Worm (Caenorhabditis elegans) whole organism, young adult: ENCODE measurements around the gene srsx-40.

Experiments
- C17E4.6 ChIP-seq: fragments of 200-800 bp; sonication (Bioruptor generic); IDR thresholded peaks from 2 replicates; pipeline ENCODE4 v1.3.6; 2022; ENCODE audit warnings: missing genetic modification reagents, missing genetic modification characterization, missing compliant biosample characterization
- D2030.7 ChIP-seq: fragments of 200-800 bp; sonication (Bioruptor generic); IDR thresholded peaks from 2 replicates; pipeline ENCODE4 v1.3.6; 2022; ENCODE audit warnings: missing genetic modification reagents, missing genetic modification characterization, missing compliant biosample characterization
- F23B12.7 ChIP-seq: sonication (generic microtip); optimal IDR thresholded peaks from 2 replicates; lab custom pipeline; 2017; ENCODE audit warnings: missing genetic modification characterization, mild to moderate bottlenecking, missing compliant biosample characterization, antibody characterized with exemption, moderate library complexity; ENCODE audit not compliant: insufficient read depth
- F33H1.4 ChIP-seq: fragments of 200-800 bp; sonication (Bioruptor generic); IDR thresholded peaks from 2 replicates; pipeline ENCODE4 v1.3.6; 2022; ENCODE audit warnings: missing genetic modification reagents, missing genetic modification characterization, missing compliant biosample characterization
- F37B4.10 ChIP-seq: fragments of 200-800 bp; sonication (Bioruptor generic); IDR thresholded peaks from 2 replicates; pipeline ENCODE4 v1.3.6; 2022; ENCODE audit warnings: missing genetic modification characterization, missing compliant biosample characterization
- F52B5.7 ChIP-seq: sonication (generic microtip); optimal IDR thresholded peaks from 2 replicates; lab custom pipeline; 2016; ENCODE audit warnings: mild to moderate bottlenecking, missing genetic modification characterization, missing compliant biosample characterization
- F57C9.4 ChIP-seq: sonication (generic microtip); optimal IDR thresholded peaks from 2 replicates; lab custom pipeline; 2017; ENCODE audit warnings: mild to moderate bottlenecking, missing genetic modification characterization, missing compliant biosample characterization
- K11D2.4 ChIP-seq: fragments of 200-800 bp; sonication (Bioruptor generic); IDR thresholded peaks from 2 replicates; pipeline ENCODE4 v1.3.6; 2022; ENCODE audit warnings: missing genetic modification reagents, missing genetic modification characterization, missing compliant biosample characterization
- T26A5.8 ChIP-seq: sonication (generic microtip); optimal IDR thresholded peaks from 2 replicates; lab custom pipeline; 2016; ENCODE audit warnings: missing genetic modification characterization, missing compliant biosample characterization
- Y53G8AR.9 ChIP-seq: fragments of 200-800 bp; sonication (Bioruptor generic); conservative IDR thresholded peaks from 2 replicates; pipeline ENCODE4 v1.3.6; 2022; ENCODE audit warnings: missing genetic modification reagents, missing genetic modification characterization, missing compliant biosample characterization
- Y67H2A.10 ChIP-seq: fragments of 200-800 bp; sonication (Bioruptor generic); conservative IDR thresholded peaks from 2 replicates; pipeline ENCODE4 v1.3.6; 2022; ENCODE audit warnings: missing genetic modification reagents, missing genetic modification characterization, missing compliant biosample characterization
- attf-5 ChIP-seq: fragments of 200-800 bp; sonication (Bioruptor generic); optimal IDR thresholded peaks from 2 replicates; lab custom pipeline; 2018; ENCODE audit warnings: mild to moderate bottlenecking, missing genetic modification characterization, missing compliant biosample characterization
- cebp-2 ChIP-seq: fragments of 200-800 bp; sonication (Bioruptor generic); IDR thresholded peaks from 2 replicates; pipeline ENCODE4 v1.3.6; 2022; ENCODE audit warnings: missing genetic modification characterization, missing compliant biosample characterization
- ceh-58 ChIP-seq: fragments of 200-800 bp; sonication (Bioruptor generic); IDR thresholded peaks from 2 replicates; pipeline ENCODE4 v1.3.6; 2022; ENCODE audit warnings: missing genetic modification characterization, missing compliant biosample characterization
- chd-7 ChIP-seq: sonication (generic microtip); optimal IDR thresholded peaks from 2 replicates; lab custom pipeline; 2016; ENCODE audit warnings: mild to moderate bottlenecking, missing genetic modification characterization, moderate library complexity, missing compliant biosample characterization
- efl-1 ChIP-seq: fragments of 150-350 bp; optimal IDR thresholded peaks from 2 replicates; lab custom pipeline; 2014; ENCODE audit warnings: missing biosample characterization, missing genetic modification reagents, missing genetic modification characterization
- egl-18 ChIP-seq: fragments of 200-800 bp; sonication (Bioruptor generic); IDR thresholded peaks from 2 replicates; pipeline ENCODE4 v1.3.6; 2022; ENCODE audit warnings: missing genetic modification reagents, missing genetic modification characterization, missing compliant biosample characterization
- egrh-3 ChIP-seq: fragments of 200-800 bp; sonication (Bioruptor generic); IDR thresholded peaks from 2 replicates; pipeline ENCODE4 v1.3.6; 2022; ENCODE audit warnings: missing genetic modification reagents, missing genetic modification characterization, missing compliant biosample characterization
- ets-4 ChIP-seq: fragments of 200-800 bp; sonication (Bioruptor generic); optimal IDR thresholded peaks from 2 replicates; lab custom pipeline; 2018; ENCODE audit warnings: mild to moderate bottlenecking, missing genetic modification characterization, missing compliant biosample characterization
- gei-17 ChIP-seq: fragments of 200-800 bp; sonication (Bioruptor generic); optimal IDR thresholded peaks from 2 replicates; lab custom pipeline; 2018; ENCODE audit warnings: mild to moderate bottlenecking, missing genetic modification characterization, missing compliant biosample characterization
- hsf-1 ChIP-seq: fragments of 200-800 bp; sonication (Bioruptor generic); IDR thresholded peaks from 2 replicates; pipeline ENCODE4 v1.3.6; 2022; ENCODE audit warnings: missing genetic modification reagents, missing genetic modification characterization, missing compliant biosample characterization
- lag-1 ChIP-seq: fragments of 200-800 bp; sonication (Bioruptor generic); IDR thresholded peaks from 2 replicates; pipeline ENCODE4 v1.3.6; 2022; ENCODE audit warnings: missing genetic modification reagents, missing genetic modification characterization, missing compliant biosample characterization
- let-526 ChIP-seq: fragments of 200-800 bp; sonication (Bioruptor generic); IDR thresholded peaks from 2 replicates; pipeline ENCODE4 v1.3.6; 2022; ENCODE audit warnings: missing genetic modification reagents, missing genetic modification characterization, missing compliant biosample characterization
- let-607 ChIP-seq, 2 experiments: fragments of 200-800 bp in 1 of 2; sonication (Bioruptor generic) in 1 of 2; sonication (generic microtip) in 1 of 2; optimal IDR thresholded peaks; 2 replicates each; lab custom pipeline; 2016 to 2018; ENCODE audit warnings: mild to moderate bottlenecking in 2 of 2, missing compliant biosample characterization in 2 of 2, missing genetic modification characterization in 2 of 2, moderate library complexity in 2 of 2, missing genotype in 1 of 2
- lin-26 ChIP-seq: fragments of 200-800 bp; sonication (Bioruptor generic); IDR thresholded peaks from 2 replicates; pipeline ENCODE4 v1.3.6; 2022; ENCODE audit warnings: missing genetic modification reagents, missing genetic modification characterization, missing compliant biosample characterization
- lin-35 ChIP-seq, 3 experiments: fragments of 150-350 bp in 2 of 3; sonication (generic microtip) in 1 of 3; optimal IDR thresholded peaks; 2 replicates each; lab custom pipeline; 2014 to 2018; ENCODE audit warnings: missing biosample characterization in 3 of 3, missing genetic modification characterization in 3 of 3, missing genetic modification reagents in 3 of 3
- lin-54 ChIP-seq: fragments of 200-800 bp; sonication (Bioruptor generic); optimal IDR thresholded peaks from 2 replicates; lab custom pipeline; 2018; ENCODE audit warnings: mild to moderate bottlenecking, missing genetic modification characterization, missing compliant biosample characterization
- lsl-1 ChIP-seq: fragments of 200-800 bp; sonication (Bioruptor generic); optimal IDR thresholded peaks from 2 replicates; lab custom pipeline; 2018; ENCODE audit warnings: mild to moderate bottlenecking, missing genetic modification characterization, moderate library complexity, missing compliant biosample characterization
- lsy-27 ChIP-seq: sonication (generic microtip); optimal IDR thresholded peaks from 2 replicates; lab custom pipeline; 2017; ENCODE audit warnings: missing genetic modification characterization, mild to moderate bottlenecking, missing compliant biosample characterization, antibody characterized with exemption, missing genotype, borderline replicate concordance; ENCODE audit not compliant: insufficient read depth
- mxl-1 ChIP-seq: sonication (generic microtip); optimal IDR thresholded peaks from 2 replicates; lab custom pipeline; 2016; ENCODE audit warnings: missing genetic modification characterization, missing compliant biosample characterization
- nfya-1 ChIP-seq: sonication (generic microtip); optimal IDR thresholded peaks from 2 replicates; lab custom pipeline; 2017; ENCODE audit warnings: antibody characterized with exemption, missing compliant biosample characterization, missing genetic modification characterization, borderline replicate concordance; ENCODE audit not compliant: insufficient read depth
- nhr-80 ChIP-seq: sonication (generic microtip); optimal IDR thresholded peaks from 2 replicates; lab custom pipeline; 2016; ENCODE audit warnings: missing genetic modification characterization, missing compliant biosample characterization
- rcor-1 ChIP-seq: fragments of 200-800 bp; sonication (Bioruptor generic); IDR thresholded peaks from 2 replicates; pipeline ENCODE4 v1.3.6; 2022; ENCODE audit warnings: missing genetic modification reagents, missing genetic modification characterization, missing compliant biosample characterization
- rec-8 ChIP-seq, 2 experiments: sonication (generic microtip); optimal IDR thresholded peaks; 2 replicates each; lab custom pipeline; 2016; ENCODE audit warnings: mild to moderate bottlenecking in 2 of 2, missing genetic modification characterization in 2 of 2, missing genetic modification reagents in 2 of 2, missing genotype in 2 of 2, missing biosample characterization in 1 of 2, missing compliant biosample characterization in 1 of 2, moderate library complexity in 1 of 2
- sdz-38 ChIP-seq: sonication (generic microtip); optimal IDR thresholded peaks from 2 replicates; lab custom pipeline; 2016; ENCODE audit warnings: missing genotype, missing genetic modification characterization, missing compliant biosample characterization
- somi-1 ChIP-seq: fragments of 200-800 bp; sonication (Bioruptor generic); optimal IDR thresholded peaks from 2 replicates; lab custom pipeline; 2018; ENCODE audit warnings: mild to moderate bottlenecking, missing genetic modification characterization, missing compliant biosample characterization
- sptf-2 ChIP-seq: fragments of 200-800 bp; sonication (Bioruptor generic); optimal IDR thresholded peaks from 2 replicates; lab custom pipeline; 2018; ENCODE audit warnings: mild to moderate bottlenecking, missing genetic modification characterization, missing compliant biosample characterization
- tbp1 ChIP-seq: fragments of 200-800 bp; sonication (Bioruptor generic); optimal IDR thresholded peaks from 2 replicates; lab custom pipeline; 2018; ENCODE audit warnings: mild to moderate bottlenecking, missing genetic modification characterization, missing compliant biosample characterization
- tbx-9 ChIP-seq: sonication (generic microtip); optimal IDR thresholded peaks from 2 replicates; lab custom pipeline; 2016; ENCODE audit warnings: borderline replicate concordance, missing genetic modification characterization, inconsistent platforms, missing compliant biosample characterization
- unc-130 ChIP-seq: sonication (generic microtip); optimal IDR thresholded peaks from 2 replicates; lab custom pipeline; 2016; ENCODE audit warnings: missing genetic modification reagents, missing genetic modification characterization, missing compliant biosample characterization
- zfh-2 ChIP-seq: fragments of 200-800 bp; sonication (Bioruptor generic); conservative IDR thresholded peaks from 2 replicates; pipeline ENCODE4 v1.3.6; 2022; ENCODE audit warnings: missing genetic modification reagents, missing genetic modification characterization, missing compliant biosample characterization
- ztf-25 ChIP-seq: fragments of 200-800 bp; sonication (Bioruptor generic); IDR thresholded peaks from 2 replicates; pipeline ENCODE4 v1.3.6; 2022; ENCODE audit warnings: missing genetic modification reagents, missing genetic modification characterization, missing compliant biosample characterization
- ztf-26 ChIP-seq: sonication (generic microtip); optimal IDR thresholded peaks from 2 replicates; lab custom pipeline; 2017; ENCODE audit warnings: missing genetic modification characterization, missing compliant biosample characterization
- ztf-6 ChIP-seq: fragments of 200-800 bp; sonication (Bioruptor generic); IDR thresholded peaks from 2 replicates; pipeline ENCODE4 v1.3.6; 2022; ENCODE audit warnings: missing genetic modification reagents, missing genetic modification characterization, missing compliant biosample characterization

srsx-40 gene

ce11 chrV:7744068-7744467 is 40.6 kb upstream of the srsx-40 start (continued):
- TF ChIP-seq attf-5 (GFP tag; lab: Kevin White, UChicago) (no peak), lin-26 (no peak), tbp1 (GFP tag; lab: Kevin White, UChicago) (peak; percentile 59), lsy-27 (tag; lab: Kevin White, UChicago) (no peak), F37B4.10 (GFP tag; lab: Robert Waterston, UW) (no peak), efl-1 (GFP tag; lab: Kevin White, UChicago) (no peak), ceh-58 (no peak), nfya-1 (no peak), hsf-1 (no peak), Y67H2A.10 (GFP tag; lab: Robert Waterston, UW) (no peak), F52B5.7 (tag; lab: Kevin White, UChicago) (no peak), D2030.7 (GFP tag; lab: Robert Waterston, UW) (no peak), lin-35 (GFP tag; optimal IDR thresholded peaks at IDR 0.05; lab: Kevin White, UChicago) (no peak), let-526 (GFP tag; lab: Robert Waterston, UW) (no peak), mxl-1 (tag; lab: Kevin White, UChicago) (no peak), T26A5.8 (no peak), zfh-2 (GFP tag; lab: Robert Waterston, UW) (no peak; the same call in 1 of the 2 replicates), F33H1.4 (GFP tag; lab: Robert Waterston, UW) (no peak), somi-1 (GFP tag; lab: Kevin White, UChicago) (no peak), let-607 (tag; optimal IDR thresholded peaks at IDR 0.05; lab: Kevin White, UChicago) (peak; percentile 89 to 91), cebp-2 (GFP tag; lab: Robert Waterston, UW) (no peak), nhr-80 (peak; percentile 99), F57C9.4 (no peak), lin-54 (peak; percentile 25), sdz-38 (tag; lab: Kevin White, UChicago) (no peak), lsl-1 (GFP tag; lab: Kevin White, UChicago) (no peak), ets-4 (GFP tag; lab: Kevin White, UChicago) (peak; percentile 98), F23B12.7 (tag; lab: Kevin White, UChicago) (no peak), gei-17 (GFP tag; lab: Kevin White, UChicago) (no peak), unc-130 (GFP tag; lab: Kevin White, UChicago) (no peak), ztf-26 (no peak), rcor-1 (GFP tag; lab: Robert Waterston, UW) (no peak), ztf-6 (no peak), lag-1 (GFP tag; lab: Robert Waterston, UW) (no peak), egl-18 (GFP tag; lab: Robert Waterston, UW) (no peak), Y53G8AR.9 (GFP tag; lab: Robert Waterston, UW) (0 out of 2 replicates have a peak, but pooled peaks have one; percentile 47), C17E4.6 (no peak), chd-7 (tag; lab: Kevin White, UChicago) (peak; percentile 71), ztf-25 (GFP tag; lab: Robert Waterston, UW) (no peak), K11D2.4 (GFP tag; lab: Robert Waterston, UW) (no peak), egrh-3 (no peak), sptf-2 (no peak), tbx-9 (no peak), rec-8 (tag; optimal IDR thresholded peaks at IDR 0.05; lab: Kevin White, UChicago) (no peak)
